Fruit fly (Drosophila melanogaster) whole organism, embryonic: ENCODE results near the gene CG32161.

Experiments
- CG10959 ChIP-seq: fragments of 200-800 bp; sonication (Bioruptor generic); IDR thresholded peaks from 2 replicates; pipeline ENCODE4 v1.3.6; 2022; ENCODE audit warnings: missing biosample characterization, missing genetic modification characterization
- CG30403 ChIP-seq: fragments of 200-800 bp; sonication (Bioruptor generic); optimal IDR thresholded peaks from 3 replicates; lab custom pipeline; 2016; ENCODE audit warnings: missing biosample characterization, missing genetic modification characterization
- CG3281 ChIP-seq: fragments of 200-800 bp; sonication (Bioruptor generic); optimal IDR thresholded peaks from 3 replicates; lab custom pipeline; 2017; ENCODE audit warnings: missing biosample characterization, mild to moderate bottlenecking, missing genetic modification characterization
- CG3995 ChIP-seq: fragments of 200-800 bp; sonication (Bioruptor generic); optimal IDR thresholded peaks from 3 replicates; lab custom pipeline; 2016; ENCODE audit warnings: missing biosample characterization, missing genetic modification characterization
- CG4730 ChIP-seq: fragments of 200-800 bp; sonication (Bioruptor generic); IDR thresholded peaks from 2 replicates; pipeline ENCODE4 v1.3.6; 2022; ENCODE audit warnings: missing biosample characterization, missing genetic modification characterization
- CG6854 ChIP-seq: fragments of 200-800 bp; sonication (Bioruptor generic); optimal IDR thresholded peaks from 3 replicates; lab custom pipeline; 2017; ENCODE audit warnings: missing biosample characterization, mild to moderate bottlenecking, missing genetic modification characterization
- CHES-1-like ChIP-seq: fragments of 200-800 bp; sonication (Bioruptor generic); optimal IDR thresholded peaks from 2 replicates; lab custom pipeline; 2016; ENCODE audit warnings: missing biosample characterization, missing genetic modification characterization
- Sry-δ ChIP-seq: fragments of 200-800 bp; sonication (Bioruptor generic); optimal IDR thresholded peaks from 2 replicates; lab custom pipeline; 2016; ENCODE audit warnings: missing biosample characterization, missing genetic modification characterization
- abd-A ChIP-seq: fragments of 200-800 bp; sonication (Bioruptor generic); optimal IDR thresholded peaks from 3 replicates; lab custom pipeline; 2019; ENCODE audit warnings: missing biosample characterization, mild to moderate bottlenecking, missing genetic modification characterization, moderate library complexity
- gro ChIP-seq: fragments of 200-800 bp; sonication (Bioruptor generic); optimal IDR thresholded peaks from 2 replicates; lab custom pipeline; 2016; ENCODE audit warnings: missing biosample characterization, missing genetic modification characterization
- kah ChIP-seq: fragments of 200-800 bp; sonication (Bioruptor generic); optimal IDR thresholded peaks from 2 replicates; lab custom pipeline; 2018; ENCODE audit warnings: missing biosample characterization, mild to moderate bottlenecking, missing genetic modification characterization
- nerfin-2 ChIP-seq: fragments of 200-800 bp; sonication (Bioruptor generic); IDR thresholded peaks from 2 replicates; pipeline ENCODE4 v1.3.6; 2022; ENCODE audit warnings: missing biosample characterization, missing genetic modification characterization; ENCODE audit not compliant: partially characterized antibody

DNA sequence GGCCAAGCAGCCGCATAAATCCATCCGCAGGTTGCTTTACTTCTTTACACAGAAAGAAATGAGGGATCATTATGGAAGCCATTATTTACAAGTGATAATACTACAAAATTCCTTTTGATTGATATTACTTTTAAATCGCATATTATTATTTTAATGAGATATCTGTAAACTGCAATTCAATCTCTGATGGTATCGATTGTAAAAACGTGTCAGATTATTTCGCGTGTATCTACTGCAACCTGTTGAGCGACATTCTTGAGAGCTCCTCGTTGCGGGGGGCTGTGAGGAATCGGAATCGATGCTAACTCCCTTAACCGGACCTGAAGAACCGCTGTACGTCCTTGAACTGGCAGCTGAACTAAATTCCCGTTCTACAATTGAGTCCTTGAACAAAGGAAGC lies 28.0 kb upstream of the CG32161 start:
- TF ChIP-seq CG3995 (GFP tag; lab: Kevin White, UChicago) (no peak), abd-A (no peak), Sry-δ (GFP tag; lab: Kevin White, UChicago) (no peak), CG3281 (no peak), CHES-1-like (GFP tag; lab: Kevin White, UChicago) (no peak), CG30403 (GFP tag; lab: Kevin White, UChicago) (no peak), CG4730 (no peak), CG10959 (GFP tag; lab: Robert Waterston, UW) (no peak), kah (GFP tag; lab: Kevin White, UChicago) (no peak), nerfin-2 (no peak), gro (GFP tag; lab: Kevin White, UChicago) (no peak), CG6854 (GFP tag; lab: Kevin White, UChicago) (no peak)
